Worm (Caenorhabditis elegans) whole organism, L4 larva: ENCODE measurements around the gene idpc-6.

ENCODE experiments used
- F44E2.7 ChIP-seq: fragments of 200-800 bp; sonication (Bioruptor generic); IDR thresholded peaks from 2 replicates; pipeline ENCODE4 v2.1.2; 2022; ENCODE audit warnings: missing genetic modification characterization, missing compliant biosample characterization
- T20F7.1 ChIP-seq: fragments of 200-800 bp; sonication (Bioruptor generic); optimal IDR thresholded peaks from 2 replicates; lab custom pipeline; 2018; ENCODE audit warnings: mild to moderate bottlenecking, missing genetic modification characterization, missing compliant biosample characterization
- Y5F2A.4 ChIP-seq: fragments of 200-800 bp; sonication (Bioruptor generic); optimal IDR thresholded peaks from 2 replicates; lab custom pipeline; 2018; ENCODE audit warnings: mild to moderate bottlenecking, missing genetic modification characterization, missing compliant biosample characterization
- Y75B8A.6 ChIP-seq: fragments of 200-800 bp; sonication (Bioruptor generic); IDR thresholded peaks from 2 replicates; pipeline ENCODE4 v1.3.6; 2022; ENCODE audit warnings: missing genetic modification reagents, missing genetic modification characterization, missing compliant biosample characterization
- ceh-44 ChIP-seq: fragments of 200-800 bp; sonication (Bioruptor generic); IDR thresholded peaks from 2 replicates; pipeline ENCODE4 v1.3.6; 2022; ENCODE audit warnings: missing genetic modification reagents, missing genetic modification characterization, missing compliant biosample characterization
- cey-2 ChIP-seq: sonication (generic microtip); optimal IDR thresholded peaks from 3 replicates; lab custom pipeline; 2017; ENCODE audit warnings: missing genetic modification characterization, mild to moderate bottlenecking, missing compliant biosample characterization, antibody characterized with exemption, borderline replicate concordance; ENCODE audit not compliant: insufficient read depth
- daf-16 ChIP-seq, 3 experiments: sonication (generic microtip); optimal IDR thresholded peaks; 2 replicates each; lab custom pipeline; 2016 to 2017; ENCODE audit warnings: missing genetic modification characterization in 3 of 3, missing genetic modification reagents in 3 of 3, mild to moderate bottlenecking in 2 of 3, missing compliant biosample characterization in 2 of 3, missing biosample characterization in 1 of 3, moderate library complexity in 1 of 3
- dmd-6 ChIP-seq: fragments of 200-800 bp; sonication (Bioruptor generic); IDR thresholded peaks from 2 replicates; pipeline ENCODE4 v1.3.6; 2022; ENCODE audit warnings: missing genetic modification reagents, missing genetic modification characterization, missing compliant biosample characterization
- duxl-1 ChIP-seq: sonication (generic microtip); optimal IDR thresholded peaks from 2 replicates; lab custom pipeline; 2016; ENCODE audit warnings: mild to moderate bottlenecking, missing genetic modification characterization, moderate library complexity, missing compliant biosample characterization; ENCODE audit not compliant: poor library complexity
- egl-27 ChIP-seq: sonication (generic microtip); optimal IDR thresholded peaks from 3 replicates; lab custom pipeline; 2017; ENCODE audit warnings: missing biosample characterization, missing genetic modification reagents, missing genetic modification characterization
- egl-43 ChIP-seq: fragments of 200-800 bp; sonication (Bioruptor generic); IDR thresholded peaks from 2 replicates; pipeline ENCODE4 v1.3.6; 2022; ENCODE audit warnings: missing genetic modification reagents, missing genetic modification characterization, missing compliant biosample characterization
- fkh-10 ChIP-seq: fragments of 150-350 bp; optimal IDR thresholded peaks from 2 replicates; lab custom pipeline; 2014; ENCODE audit warnings: missing biosample characterization, missing genetic modification reagents, missing genetic modification characterization
- hif-1 ChIP-seq, 2 experiments: sonication (generic microtip); optimal IDR thresholded peaks; 2 replicates each; lab custom pipeline; 2016 to 2017; ENCODE audit warnings: missing compliant biosample characterization in 2 of 2, missing genetic modification characterization in 2 of 2, missing genetic modification reagents in 2 of 2, missing genotype in 2 of 2, mild to moderate bottlenecking in 1 of 2
- hlh-11 ChIP-seq: fragments of 200-800 bp; sonication (Bioruptor generic); optimal IDR thresholded peaks from 2 replicates; lab custom pipeline; 2018; ENCODE audit warnings: mild to moderate bottlenecking, missing genetic modification characterization, missing compliant biosample characterization
- hlh-30 ChIP-seq: sonication (generic microtip); optimal IDR thresholded peaks from 2 replicates; lab custom pipeline; 2017; ENCODE audit warnings: antibody characterized with exemption, mild to moderate bottlenecking, missing genetic modification characterization, missing compliant biosample characterization; ENCODE audit not compliant: insufficient read depth
- jun-1 ChIP-seq: fragments of 150-350 bp; optimal IDR thresholded peaks from 2 replicates; lab custom pipeline; 2014; ENCODE audit warnings: missing biosample characterization, missing genetic modification reagents, missing genetic modification characterization
- lim-7 ChIP-seq: fragments of 200-800 bp; sonication (Bioruptor generic); IDR thresholded peaks from 2 replicates; pipeline ENCODE4 v1.3.6; 2022; ENCODE audit warnings: missing genetic modification characterization, missing compliant biosample characterization
- lin-13 ChIP-seq: fragments of 150-350 bp; optimal IDR thresholded peaks from 2 replicates; lab custom pipeline; 2014; ENCODE audit warnings: missing biosample characterization, missing genetic modification reagents, missing genetic modification characterization
- lin-15B ChIP-seq: fragments of 150-350 bp; sonication (generic microtip); optimal IDR thresholded peaks from 3 replicates; lab custom pipeline; 2014; ENCODE audit warnings: missing biosample characterization, missing genetic modification characterization
- lin-39 ChIP-seq: fragments of 150-350 bp; optimal IDR thresholded peaks from 2 replicates; lab custom pipeline; 2014; ENCODE audit warnings: missing biosample characterization, missing genetic modification reagents, missing genetic modification characterization
- lir-3 ChIP-seq: sonication (generic microtip); optimal IDR thresholded peaks from 2 replicates; lab custom pipeline; 2016; ENCODE audit warnings: mild to moderate bottlenecking, missing genetic modification characterization, missing compliant biosample characterization
- madf-9 ChIP-seq: fragments of 200-800 bp; sonication (Bioruptor generic); conservative IDR thresholded peaks from 2 replicates; pipeline ENCODE4 v1.3.6; 2022; ENCODE audit warnings: missing genetic modification reagents, missing genetic modification characterization, missing compliant biosample characterization
- mdl-1 ChIP-seq, 2 experiments: fragments of 150-350 bp in 1 of 2; sonication (generic microtip) in 1 of 2; optimal IDR thresholded peaks; 2 replicates each; lab custom pipeline; 2014 to 2017; ENCODE audit warnings: missing biosample characterization in 2 of 2, missing genetic modification characterization in 2 of 2
- mdt-29 ChIP-seq: fragments of 200-800 bp; sonication (Bioruptor generic); IDR thresholded peaks from 2 replicates; pipeline ENCODE4 v1.3.6; 2022; ENCODE audit warnings: missing genetic modification reagents, missing genetic modification characterization, missing compliant biosample characterization
- nhr-11 ChIP-seq: fragments of 150-350 bp; optimal IDR thresholded peaks from 2 replicates; lab custom pipeline; 2014; ENCODE audit warnings: missing biosample characterization, missing genetic modification characterization
- nhr-111 ChIP-seq: fragments of 200-800 bp; sonication (Bioruptor generic); optimal IDR thresholded peaks from 2 replicates; lab custom pipeline; 2018; ENCODE audit warnings: mild to moderate bottlenecking, missing genetic modification characterization, missing compliant biosample characterization
- nhr-42 ChIP-seq: fragments of 200-800 bp; sonication (Bioruptor generic); IDR thresholded peaks from 2 replicates; pipeline ENCODE4 v1.3.6; 2022; ENCODE audit warnings: missing genetic modification characterization, missing compliant biosample characterization
- php-3 ChIP-seq: fragments of 200-800 bp; sonication (Bioruptor generic); IDR thresholded peaks from 2 replicates; pipeline ENCODE4 v1.3.6; 2022; ENCODE audit warnings: missing genetic modification reagents, missing genetic modification characterization, missing compliant biosample characterization
- pqm-1 ChIP-seq: sonication (generic microtip); optimal IDR thresholded peaks from 2 replicates; lab custom pipeline; 2017; ENCODE audit warnings: missing biosample characterization, missing genetic modification characterization
- rbr-2 ChIP-seq: sonication (generic microtip); optimal IDR thresholded peaks from 2 replicates; lab custom pipeline; 2016; ENCODE audit warnings: missing genotype, missing genetic modification characterization, missing compliant biosample characterization
- set-16 ChIP-seq: fragments of 200-800 bp; sonication (Bioruptor generic); IDR thresholded peaks from 2 replicates; pipeline ENCODE4 v1.3.6; 2022; ENCODE audit warnings: missing genetic modification reagents, missing genetic modification characterization, missing compliant biosample characterization
- skn-1 ChIP-seq: fragments of 150-350 bp; optimal IDR thresholded peaks from 2 replicates; lab custom pipeline; 2014; ENCODE audit warnings: missing biosample characterization, missing genetic modification characterization
- unc-39 ChIP-seq: sonication (generic microtip); optimal IDR thresholded peaks from 2 replicates; lab custom pipeline; 2017; ENCODE audit warnings: missing biosample characterization, missing genetic modification characterization
- unc-62 ChIP-seq, 3 experiments: fragments of 150-350 bp in 1 of 3; sonication (generic microtip); optimal IDR thresholded peaks in 2 of 3; peaks in 1 of 3; 1 replicate in 1 of 3; 2 replicates in 2 of 3; lab custom pipeline; 2014 to 2017; ENCODE audit warnings: missing biosample characterization in 3 of 3, missing genetic modification characterization in 3 of 3, missing genetic modification reagents in 3 of 3, missing genotype in 1 of 3
- vab-7 ChIP-seq: fragments of 200-800 bp; sonication (Bioruptor generic); IDR thresholded peaks from 2 replicates; pipeline ENCODE4 v1.3.6; 2022; ENCODE audit warnings: missing genetic modification reagents, missing genetic modification characterization, missing compliant biosample characterization
- zip-2 ChIP-seq: fragments of 150-350 bp; optimal IDR thresholded peaks from 2 replicates; lab custom pipeline; 2014; ENCODE audit warnings: missing biosample characterization, missing genetic modification characterization

idpc-6 gene

ce11 chrV:9608256-9608655 lies 11.7 kb upstream of the idpc-6 start, which contains the start of gene dop-2:
Gene dop-2, plus strand, starts transcription at chrV:9608556.
- TF ChIP-seq mdl-1 (tag; optimal IDR thresholded peaks at IDR 0.05; lab: Kevin White, UChicago) (no peak), nhr-11 (tag; lab: Kevin White, UChicago) (no peak), skn-1 (no peak), php-3 (GFP tag; lab: Robert Waterston, UW) (no peak), madf-9 (no peak), ceh-44 (no peak), vab-7 (GFP tag; lab: Robert Waterston, UW) (no peak), lin-39 (tag; lab: Kevin White, UChicago) (no peak), hlh-11 (tag; lab: Kevin White, UChicago) (no peak), F44E2.7 (no peak)

- TF ChIP-seq cey-2 (tag; lab: Kevin White, UChicago) (no peak), fkh-10 (GFP tag; lab: Kevin White, UChicago) (no peak), lim-7 (GFP tag; lab: Robert Waterston, UW) (no peak), unc-62 (GFP tag; optimal IDR thresholded peaks at IDR 0.05 in 1 of 2; lab: Kevin White, UChicago) (peak in 1 of 2 experiments; percentile 92), unc-62 (tag; optimal IDR thresholded peaks at IDR 0.05; lab: Kevin White, UChicago) (no peak), egl-43 (0 out of 2 replicates have a peak, but pooled peaks have one; percentile 22), hif-1 (tag; optimal IDR thresholded peaks at IDR 0.05; lab: Kevin White, UChicago) (no peak), hlh-30 (no peak), pqm-1 (no peak)
Observed at ce11 chrV:9609217-9609616, 10.7 kb upstream of the idpc-6 start.

DNA sequence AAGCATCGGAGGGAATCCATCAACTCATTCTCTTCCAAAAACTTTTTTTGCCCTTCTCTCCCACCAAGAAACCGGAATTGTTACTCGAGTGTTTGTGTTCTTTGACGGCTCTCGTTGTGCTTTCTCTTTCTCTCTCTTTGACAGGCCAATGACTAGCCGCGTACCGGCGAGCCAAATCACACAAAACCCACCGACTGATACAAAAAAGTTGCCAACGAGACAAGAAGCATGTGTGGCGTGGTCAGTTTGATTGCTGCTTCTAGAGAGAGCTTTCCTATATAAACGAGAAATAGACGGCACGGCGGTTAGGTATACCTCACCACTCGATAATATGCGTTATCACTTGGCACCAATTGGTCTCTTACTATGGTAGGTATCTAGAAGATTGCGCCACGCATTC lies 4.2 kb upstream of the idpc-6 start, which contains the start of gene pqn-63:
pqn-63 (plus strand) TSS at position 307 of the 400 bp plus-strand sequence.
- TF ChIP-seq dmd-6 (GFP tag; lab: Robert Waterston, UW) (peak; percentile 42; the same call in 1 of the 2 replicates), zip-2 (tag; lab: Kevin White, UChicago) (no peak)

DNA sequence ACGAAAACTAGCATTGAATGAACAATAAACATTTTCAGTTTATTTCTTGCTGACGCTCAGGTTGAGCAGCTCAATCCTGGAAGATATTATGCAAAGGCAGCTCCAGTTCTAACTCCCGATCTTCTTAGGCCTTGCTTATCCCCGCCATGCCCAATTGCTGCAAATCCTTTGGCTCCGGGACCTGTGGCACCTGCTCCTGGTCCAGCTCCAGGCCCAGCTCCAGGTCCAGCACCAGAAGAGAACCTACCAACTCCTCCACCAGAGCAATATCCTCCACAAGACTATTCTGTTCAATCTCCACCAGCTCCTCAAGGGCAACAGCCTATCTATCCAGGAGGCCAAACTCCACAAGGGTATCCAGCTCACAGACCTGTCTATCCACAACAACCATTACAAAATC lies 3.8 kb upstream of the idpc-6 start:
- TF ChIP-seq lin-15B (tag; lab: Kevin White, UChicago) (no peak), set-16 (GFP tag; lab: Robert Waterston, UW) (peak; percentile 71), cey-2 (tag; lab: Kevin White, UChicago) (no peak), unc-62 (GFP tag; optimal IDR thresholded peaks at IDR 0.05 in 1 of 2; lab: Kevin White, UChicago) (peak in 1 of 2 experiments; percentile 5), unc-62 (tag; optimal IDR thresholded peaks at IDR 0.05; lab: Kevin White, UChicago) (no peak)

DNA sequence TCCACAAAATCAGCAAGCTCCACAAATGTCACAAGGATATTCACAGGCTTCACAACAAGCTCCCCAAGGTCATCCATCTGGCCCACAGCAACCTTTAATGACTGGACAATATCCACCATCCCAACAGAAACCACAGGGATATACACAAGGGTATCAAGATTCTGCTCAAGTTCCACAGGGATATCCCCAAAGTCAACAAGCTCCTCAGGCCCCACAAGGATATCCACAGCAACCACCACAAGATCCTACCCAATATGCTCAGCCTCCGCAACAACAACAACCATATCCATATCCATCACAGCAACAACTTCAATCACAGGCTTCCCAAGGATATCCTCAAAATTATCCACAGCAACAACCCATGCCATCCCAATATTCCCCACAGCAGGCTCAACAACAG lies 3.3 kb upstream of the idpc-6 start:
- TF ChIP-seq nhr-42 (GFP tag; lab: Robert Waterston, UW) (no peak), egl-43 (no peak), unc-39 (tag; lab: Kevin White, UChicago) (no peak), lin-13 (GFP tag; lab: Kevin White, UChicago) (no peak), T20F7.1 (GFP tag; lab: Kevin White, UChicago) (no peak), jun-1 (no peak), Y5F2A.4 (no peak)

ce11 chrV:9618420-9618819 lies 1.5 kb upstream of the idpc-6 start:
- no peak for TF ChIP-seq mdt-29 (GFP tag; lab: Robert Waterston, UW)
- TF ChIP-seq set-16 (GFP tag; lab: Robert Waterston, UW) = peak; percentile 96
- no peak for TF ChIP-seq madf-9
- peak; percentile 74 for TF ChIP-seq egl-43
- no peak for TF ChIP-seq egl-27 (tag; lab: Kevin White, UChicago)
- TF ChIP-seq daf-16 (GFP tag; optimal IDR thresholded peaks at IDR 0.05; lab: Kevin White, UChicago) = no peak
- no peak for TF ChIP-seq daf-16 (tag; optimal IDR thresholded peaks at IDR 0.05; lab: Kevin White, UChicago)
- no peak for TF ChIP-seq Y75B8A.6 (GFP tag; lab: Robert Waterston, UW)
- no peak for TF ChIP-seq lir-3 (tag; lab: Kevin White, UChicago)
- no peak for TF ChIP-seq hlh-11 (tag; lab: Kevin White, UChicago)
- TF ChIP-seq duxl-1 (tag; lab: Kevin White, UChicago) = no peak
- 0 out of 2 replicates have a peak, but pooled peaks have one; percentile 17 for TF ChIP-seq vab-7 (GFP tag; lab: Robert Waterston, UW)
- TF ChIP-seq ceh-44 = no peak
- TF ChIP-seq rbr-2 = no peak
- no peak for TF ChIP-seq F44E2.7
- no peak for TF ChIP-seq unc-39 (tag; lab: Kevin White, UChicago)
- no peak for TF ChIP-seq nhr-111 (GFP tag; lab: Kevin White, UChicago)
